Worm (Caenorhabditis elegans) whole organism, early embryonic: Measurements from ENCODE around the gene C24H10.4.
A peak's percentile ranks its signal among the peaks of the same experiment; 100 is the strongest.

Experiments used
- B0310.2 ChIP-seq: sonication (generic microtip); optimal IDR thresholded peaks from 2 replicates; lab custom pipeline; 2016; ENCODE audit warnings: mild to moderate bottlenecking, missing genetic modification characterization, missing compliant biosample characterization
- ama-1 ChIP-seq: fragments of 150-350 bp; optimal IDR thresholded peaks from 2 replicates; lab custom pipeline; 2014
- hmbx-1 ChIP-seq: sonication (generic microtip); optimal IDR thresholded peaks from 2 replicates; lab custom pipeline; 2016; ENCODE audit warnings: mild to moderate bottlenecking, missing genetic modification characterization, missing compliant biosample characterization
- hmg-4 ChIP-seq: fragments of 200-800 bp; sonication (Bioruptor generic); optimal IDR thresholded peaks from 2 replicates; lab custom pipeline; 2018; ENCODE audit warnings: mild to moderate bottlenecking, missing genetic modification characterization, missing compliant biosample characterization
- scrt-1 ChIP-seq: fragments of 200-800 bp; sonication (Bioruptor generic); IDR thresholded peaks from 2 replicates; pipeline ENCODE4 v1.3.6; 2022; ENCODE audit warnings: missing genetic modification characterization, missing compliant biosample characterization

DNA sequence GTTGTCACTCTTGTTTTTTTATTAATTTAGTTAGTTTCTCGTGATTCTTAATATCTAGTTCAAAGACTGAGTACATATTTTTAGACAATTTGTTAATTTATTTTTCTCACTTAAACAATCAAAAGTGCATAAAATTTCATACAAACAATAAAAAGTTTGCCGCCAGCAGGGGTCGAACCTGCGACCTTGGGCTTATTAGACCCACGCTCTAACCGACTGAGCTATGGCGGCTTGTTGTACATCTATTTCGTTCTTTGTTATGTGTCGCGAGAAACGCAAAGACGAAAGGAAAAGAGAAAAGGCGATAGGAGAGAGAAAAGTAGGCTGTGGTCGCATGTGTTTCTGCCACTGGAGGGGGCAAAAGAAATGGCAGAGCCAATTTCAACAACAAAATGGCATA lies 26.4 kb upstream of the C24H10.4 start:
- TF ChIP-seq ama-1 (no peak), scrt-1 (peak; percentile 97), B0310.2 (tag; lab: Kevin White, UChicago) (peak; percentile 95), hmg-4 (GFP tag; lab: Kevin White, UChicago) (peak; percentile 98), hmbx-1 (tag; lab: Kevin White, UChicago) (peak; percentile 88)
